Fruit fly (Drosophila melanogaster) whole organism, embryonic: Measurements from ENCODE around the gene CG18081.

ENCODE experiments used
- Ada2b ChIP-seq: fragments of 200-800 bp; sonication (Bioruptor generic); IDR thresholded peaks from 2 replicates; pipeline ENCODE4 v1.3.6; 2022; ENCODE audit warnings: missing biosample characterization, missing genetic modification characterization
- Atf-2 ChIP-seq: fragments of 200-800 bp; sonication (Bioruptor generic); optimal IDR thresholded peaks from 2 replicates; lab custom pipeline; 2016; ENCODE audit warnings: missing biosample characterization, missing genetic modification characterization
- Atf6 ChIP-seq: fragments of 200-800 bp; sonication (Bioruptor generic); IDR thresholded peaks from 2 replicates; pipeline ENCODE4 v1.3.6; 2022; ENCODE audit warnings: missing biosample characterization, missing genetic modification characterization
- CG11247 ChIP-seq: fragments of 200-800 bp; sonication (Bioruptor generic); IDR thresholded peaks from 2 replicates; pipeline ENCODE4 v1.3.6; 2022; ENCODE audit warnings: missing biosample characterization, missing genetic modification characterization
- CG12219 ChIP-seq: fragments of 200-800 bp; sonication (Bioruptor generic); optimal IDR thresholded peaks from 3 replicates; lab custom pipeline; 2018; ENCODE audit warnings: missing biosample characterization, mild to moderate bottlenecking, missing genetic modification characterization
- CG12299 ChIP-seq: fragments of 200-800 bp; sonication (Bioruptor generic); optimal IDR thresholded peaks from 2 replicates; lab custom pipeline; 2018; ENCODE audit warnings: missing biosample characterization, mild to moderate bottlenecking, missing genetic modification characterization
- CG12769 ChIP-seq: fragments of 200-800 bp; sonication (Bioruptor generic); optimal IDR thresholded peaks from 2 replicates; lab custom pipeline; 2019; ENCODE audit warnings: missing biosample characterization, mild to moderate bottlenecking, missing genetic modification characterization, moderate library complexity
- CG12942 ChIP-seq: fragments of 200-800 bp; sonication (Bioruptor generic); optimal IDR thresholded peaks from 3 replicates; lab custom pipeline; 2016; ENCODE audit warnings: missing biosample characterization, missing genetic modification characterization
- CG15073 ChIP-seq: fragments of 200-800 bp; sonication (Bioruptor generic); optimal IDR thresholded peaks from 2 replicates; lab custom pipeline; 2016; ENCODE audit warnings: missing biosample characterization, missing genetic modification characterization
- CG1529 ChIP-seq: fragments of 200-800 bp; sonication (Bioruptor generic); optimal IDR thresholded peaks from 3 replicates; lab custom pipeline; 2018; ENCODE audit warnings: missing biosample characterization, missing genetic modification characterization
- CG17186 ChIP-seq: fragments of 200-800 bp; sonication (Bioruptor generic); optimal IDR thresholded peaks from 3 replicates; lab custom pipeline; 2017; ENCODE audit warnings: missing biosample characterization, missing genetic modification reagents, missing genetic modification characterization
- CG18764 ChIP-seq: fragments of 200-800 bp; sonication (Bioruptor generic); optimal IDR thresholded peaks from 3 replicates; lab custom pipeline; 2016; ENCODE audit warnings: missing biosample characterization, missing genetic modification characterization
- CG2889 ChIP-seq: fragments of 200-800 bp; sonication (Bioruptor generic); IDR thresholded peaks from 3 replicates; pipeline ENCODE4 v1.3.6; 2022; ENCODE audit warnings: missing biosample characterization, missing genetic modification characterization
- CG3065 ChIP-seq: fragments of 200-800 bp; sonication (Bioruptor generic); optimal IDR thresholded peaks from 2 replicates; lab custom pipeline; 2016; ENCODE audit warnings: missing biosample characterization, missing genetic modification characterization
- CG4282 ChIP-seq: fragments of 200-800 bp; sonication (Bioruptor generic); optimal IDR thresholded peaks from 2 replicates; lab custom pipeline; 2016; ENCODE audit warnings: missing biosample characterization, missing genetic modification characterization
- CG7987 ChIP-seq: fragments of 200-800 bp; sonication (Bioruptor generic); optimal IDR thresholded peaks from 2 replicates; lab custom pipeline; 2018; ENCODE audit warnings: missing biosample characterization, mild to moderate bottlenecking, missing genetic modification characterization, moderate library complexity
- CG8089 ChIP-seq: fragments of 200-800 bp; sonication (Bioruptor generic); optimal IDR thresholded peaks from 3 replicates; lab custom pipeline; 2016; ENCODE audit warnings: missing biosample characterization, missing genetic modification characterization
- CG8944 ChIP-seq: fragments of 200-800 bp; sonication (Bioruptor generic); optimal IDR thresholded peaks from 3 replicates; lab custom pipeline; 2016; ENCODE audit warnings: missing biosample characterization, missing genetic modification characterization
- CG9727 ChIP-seq: fragments of 200-800 bp; sonication (Bioruptor generic); optimal IDR thresholded peaks from 3 replicates; lab custom pipeline; 2017; ENCODE audit warnings: missing biosample characterization, mild to moderate bottlenecking, missing genetic modification characterization
- CTCF ChIP-seq: fragments of 200-800 bp; sonication (Bioruptor generic); optimal IDR thresholded peaks from 2 replicates; lab custom pipeline; 2017; ENCODE audit warnings: missing biosample characterization, mild to moderate bottlenecking, missing genetic modification characterization, moderate library complexity
- Chrac-16 ChIP-seq: fragments of 200-800 bp; sonication (Bioruptor generic); optimal IDR thresholded peaks from 3 replicates; lab custom pipeline; 2016; ENCODE audit warnings: missing biosample characterization, missing genetic modification characterization
- Dbx ChIP-seq: fragments of 200-800 bp; sonication (Bioruptor generic); IDR thresholded peaks from 3 replicates; pipeline ENCODE4 v1.3.6; 2022; ENCODE audit warnings: missing biosample characterization, missing genetic modification characterization
- Deaf1 ChIP-seq: fragments of 200-800 bp; optimal IDR thresholded peaks from 3 replicates; lab custom pipeline; 2019; ENCODE audit warnings: missing biosample characterization, mild to moderate bottlenecking, missing genetic modification characterization, moderate library complexity
- Doc2 ChIP-seq: fragments of 200-800 bp; sonication (Bioruptor generic); IDR thresholded peaks from 2 replicates; pipeline ENCODE4 v1.3.6; 2022; ENCODE audit warnings: missing biosample characterization, missing genetic modification characterization
- HLH4C ChIP-seq: fragments of 200-800 bp; sonication (Bioruptor generic); IDR thresholded peaks from 3 replicates; pipeline ENCODE4 v1.3.6; 2022; ENCODE audit warnings: missing biosample characterization, missing genetic modification characterization; ENCODE audit not compliant: partially characterized antibody
- Hmr ChIP-seq: fragments of 200-800 bp; sonication (Bioruptor generic); optimal IDR thresholded peaks from 3 replicates; lab custom pipeline; 2017; ENCODE audit warnings: mild to moderate bottlenecking, missing biosample characterization, missing genetic modification reagents, missing genetic modification characterization
- Hsf ChIP-seq: fragments of 200-800 bp; sonication (Bioruptor generic); optimal IDR thresholded peaks from 3 replicates; lab custom pipeline; 2016; ENCODE audit warnings: missing biosample characterization, missing genetic modification characterization
- Mes4 ChIP-seq: fragments of 200-800 bp; sonication (Bioruptor generic); optimal IDR thresholded peaks from 2 replicates; lab custom pipeline; 2016; ENCODE audit warnings: missing biosample characterization, missing genetic modification characterization
- Myb ChIP-seq: fragments of 200-800 bp; sonication (Bioruptor generic); optimal IDR thresholded peaks from 2 replicates; lab custom pipeline; 2016; ENCODE audit warnings: missing biosample characterization, missing genetic modification characterization
- NfI ChIP-seq: fragments of 200-800 bp; sonication (Bioruptor generic); optimal IDR thresholded peaks from 3 replicates; lab custom pipeline; 2018; ENCODE audit warnings: missing biosample characterization, mild to moderate bottlenecking, missing genetic modification characterization, moderate library complexity
- Oli ChIP-seq: fragments of 200-800 bp; sonication (Bioruptor generic); optimal IDR thresholded peaks from 2 replicates; lab custom pipeline; 2018; ENCODE audit warnings: missing biosample characterization, mild to moderate bottlenecking, missing genetic modification characterization, moderate library complexity
- ash1 ChIP-seq: fragments of 200-800 bp; sonication (Bioruptor generic); optimal IDR thresholded peaks from 2 replicates; lab custom pipeline; 2018; ENCODE audit warnings: missing biosample characterization, mild to moderate bottlenecking, missing genetic modification characterization
- bowl ChIP-seq: fragments of 200-800 bp; sonication (Bioruptor generic); IDR thresholded peaks from 2 replicates; pipeline ENCODE4 v1.3.6; 2022; ENCODE audit warnings: missing biosample characterization, missing genetic modification characterization
- cato ChIP-seq: fragments of 200-800 bp; sonication (Bioruptor generic); optimal IDR thresholded peaks from 2 replicates; lab custom pipeline; 2016; ENCODE audit warnings: missing biosample characterization, missing genetic modification characterization, borderline replicate concordance
- cg ChIP-seq: fragments of 200-800 bp; sonication (Bioruptor generic); optimal IDR thresholded peaks from 3 replicates; lab custom pipeline; 2019; ENCODE audit warnings: missing biosample characterization, mild to moderate bottlenecking, missing genetic modification characterization, moderate library complexity
- chn ChIP-seq: fragments of 200-800 bp; sonication (Bioruptor generic); optimal IDR thresholded peaks from 2 replicates; lab custom pipeline; 2016; ENCODE audit warnings: missing biosample characterization, missing genetic modification characterization
- crp ChIP-seq, 2 experiments: fragments of 200-800 bp; sonication (Bioruptor generic); optimal IDR thresholded peaks; 2 replicates in 1 of 2; 3 replicates in 1 of 2; lab custom pipeline; 2017; ENCODE audit warnings: missing biosample characterization in 2 of 2, missing genetic modification characterization in 2 of 2, mild to moderate bottlenecking in 1 of 2, moderate library complexity in 1 of 2
- da ChIP-seq: fragments of 200-800 bp; sonication (Bioruptor generic); optimal IDR thresholded peaks from 2 replicates; lab custom pipeline; 2016; ENCODE audit warnings: missing biosample characterization, missing genetic modification characterization
- dpn ChIP-seq, 2 experiments: fragments of 200-800 bp; sonication (Bioruptor generic); optimal IDR thresholded peaks; 3 replicates each; lab custom pipeline; 2016; ENCODE audit warnings: missing biosample characterization in 2 of 2, missing genetic modification characterization in 2 of 2
- hb ChIP-seq: fragments of 200-800 bp; sonication (Bioruptor generic); IDR thresholded peaks from 3 replicates; pipeline ENCODE4 v1.3.6; 2022; ENCODE audit warnings: missing biosample characterization, missing genetic modification characterization; ENCODE audit not compliant: partially characterized antibody
- nom ChIP-seq: fragments of 200-800 bp; sonication (Bioruptor generic); optimal IDR thresholded peaks from 2 replicates; lab custom pipeline; 2017; ENCODE audit warnings: missing biosample characterization, missing genetic modification characterization, mild to moderate bottlenecking, moderate library complexity, missing genetic modification reagents
- otp ChIP-seq: fragments of 200-800 bp; sonication (Bioruptor generic); IDR thresholded peaks from 3 replicates; pipeline ENCODE4, ENCODE4 v1.3.6; 2022; ENCODE audit warnings: missing biosample characterization, missing genetic modification characterization
- peb ChIP-seq: fragments of 200-800 bp; sonication (Bioruptor generic); IDR thresholded peaks from 2 replicates; pipeline ENCODE4 v1.3.6; 2022; ENCODE audit warnings: missing biosample characterization, missing genetic modification characterization
- scrt ChIP-seq: fragments of 200-800 bp; sonication (Bioruptor generic); optimal IDR thresholded peaks from 2 replicates; lab custom pipeline; 2018; ENCODE audit warnings: missing biosample characterization, mild to moderate bottlenecking, missing genetic modification characterization, moderate library complexity
- so ChIP-seq: fragments of 200-800 bp; sonication (Bioruptor generic); IDR thresholded peaks from 3 replicates; pipeline ENCODE4 v1.3.6; 2022; ENCODE audit warnings: missing biosample characterization, missing genetic modification characterization
- ssp ChIP-seq: fragments of 200-800 bp; sonication (Bioruptor generic); IDR thresholded peaks from 2 replicates; pipeline ENCODE4 v1.3.6; 2022; ENCODE audit warnings: missing biosample characterization, missing genetic modification characterization
- toy ChIP-seq: fragments of 200-800 bp; sonication (Bioruptor generic); IDR thresholded peaks from 2 replicates; pipeline ENCODE4 v1.3.6; 2022; ENCODE audit warnings: missing biosample characterization, missing genetic modification characterization
- unc-4 ChIP-seq: fragments of 200-800 bp; sonication (Bioruptor generic); IDR thresholded peaks from 2 replicates; pipeline ENCODE4 v1.3.6; 2022; ENCODE audit warnings: missing biosample characterization, missing genetic modification characterization; ENCODE audit not compliant: partially characterized antibody
- usp ChIP-seq: fragments of >200 bp; optimal IDR thresholded peaks from 2 replicates; lab custom pipeline; 2017; ENCODE audit warnings: missing biosample characterization, missing genetic modification characterization
- zen ChIP-seq: fragments of 200-800 bp; sonication (Bioruptor generic); optimal IDR thresholded peaks from 3 replicates; lab custom pipeline; 2018; ENCODE audit warnings: missing biosample characterization, mild to moderate bottlenecking, missing genetic modification characterization, moderate library complexity

Gene CG18081

DNA sequence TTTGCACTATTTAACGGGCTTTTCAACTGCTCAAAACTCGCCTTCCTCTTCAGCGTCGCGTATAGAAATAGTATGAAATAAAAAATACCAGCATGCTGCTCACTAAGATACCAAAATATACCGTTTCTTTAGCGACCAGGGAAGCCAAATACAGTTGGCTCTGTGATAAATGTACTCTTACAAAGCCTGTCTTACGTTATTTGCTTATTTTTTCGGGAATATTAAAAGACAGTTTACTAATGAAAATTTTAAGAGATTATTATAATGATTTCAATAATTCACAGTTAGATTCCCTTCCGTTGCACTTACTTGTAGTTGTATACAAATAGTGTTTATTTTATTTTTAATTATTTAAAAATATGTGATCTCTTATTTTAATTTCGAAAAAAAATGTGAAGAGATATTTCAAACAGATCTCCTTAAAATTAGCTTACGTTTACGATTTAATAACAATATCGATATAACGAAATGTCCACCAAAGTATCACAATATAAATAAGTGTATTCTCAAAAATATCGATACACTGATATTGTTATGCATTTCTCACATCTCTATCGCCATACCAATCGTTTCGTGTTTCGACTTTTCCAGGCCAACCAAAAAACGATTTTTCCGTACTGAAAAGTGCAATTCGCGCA lies 8.7 kb downstream of the CG18081 start, which contains the start of the genes DCP2 and dbo (continued):
- peak; percentile 77 for TF ChIP-seq NfI
- TF ChIP-seq da (GFP tag; lab: Kevin White, UChicago): no peak
- 0 out of 3 replicates have a peak, but pooled peaks have one; percentile 27 for TF ChIP-seq so (GFP tag; lab: Robert Waterston, UW)
- peak; percentile 41 for TF ChIP-seq CG9727 (GFP tag; lab: Kevin White, UChicago)
- TF ChIP-seq Hmr: peak; percentile 54
- 0 out of 3 replicates have a peak, but pooled peaks have one; percentile 28 for TF ChIP-seq otp (GFP tag; lab: Robert Waterston, UW)
- TF ChIP-seq Deaf1 (tag; lab: Kevin White, UChicago): no peak
- TF ChIP-seq CG12299 (tag; lab: Kevin White, UChicago): no peak
- TF ChIP-seq scrt (GFP tag; lab: Kevin White, UChicago): no peak
- TF ChIP-seq usp (GFP tag; lab: Kevin White, UChicago): no peak
- no peak for TF ChIP-seq bowl (GFP tag; lab: Robert Waterston, UW)
- TF ChIP-seq Dbx (GFP tag; lab: Robert Waterston, UW): peak; percentile 47; the same call in 1 of the 3 replicates
- TF ChIP-seq CG12219 (GFP tag; lab: Kevin White, UChicago): no peak
- no peak for TF ChIP-seq cg
- no peak for TF ChIP-seq Doc2 (GFP tag; lab: Robert Waterston, UW)
- peak; percentile 56 for TF ChIP-seq toy (GFP tag; lab: Robert Waterston, UW)
- TF ChIP-seq dpn (GFP tag; optimal IDR thresholded peaks at IDR 0.05; lab: Kevin White, UChicago): peak; percentile 47 to 54
- TF ChIP-seq CG11247 (GFP tag; lab: Robert Waterston, UW): peak; percentile 80
- peak; percentile 58; the same call in 1 of the 2 replicates for TF ChIP-seq Ada2b
- no peak for TF ChIP-seq CG4282
- peak; percentile 3 for TF ChIP-seq CG8089 (GFP tag; lab: Kevin White, UChicago)
- peak; percentile 21 for TF ChIP-seq chn (GFP tag; lab: Kevin White, UChicago)
- TF ChIP-seq CG2889 (GFP tag; lab: Robert Waterston, UW): no peak
- TF ChIP-seq HLH4C (GFP tag; lab: Robert Waterston, UW): peak; percentile 75; the same call in 2 of the 3 replicates
- TF ChIP-seq CG1529 (GFP tag; lab: Kevin White, UChicago): peak; percentile 9
- peak; percentile 81 for TF ChIP-seq unc-4 (GFP tag; lab: Robert Waterston, UW)
- TF ChIP-seq CG8944 (GFP tag; lab: Kevin White, UChicago): peak; percentile 27
- TF ChIP-seq Myb (GFP tag; lab: Kevin White, UChicago): peak; percentile 13
- TF ChIP-seq CG15073 (GFP tag; lab: Kevin White, UChicago): peak; percentile 0
- peak; percentile 1 for TF ChIP-seq Atf-2
- TF ChIP-seq CG12769 (tag; lab: Kevin White, UChicago): peak; percentile 42
- no peak for TF ChIP-seq CG7987 (GFP tag; lab: Kevin White, UChicago)
- TF ChIP-seq Oli (tag; lab: Kevin White, UChicago): peak; percentile 62
- TF ChIP-seq CTCF (GFP tag; lab: Kevin White, UChicago): peak; percentile 32
- TF ChIP-seq Mes4 (GFP tag; lab: Kevin White, UChicago): no peak
- no peak for TF ChIP-seq ash1 (GFP tag; lab: Kevin White, UChicago)
- TF ChIP-seq zen (tag; lab: Kevin White, UChicago): peak; percentile 47
- peak; percentile 64 for TF ChIP-seq Chrac-16 (GFP tag; lab: Kevin White, UChicago)
- peak; percentile 51; the same call in 1 of the 2 replicates for TF ChIP-seq Atf6 (GFP tag; lab: Robert Waterston, UW)
- peak; percentile 75 for TF ChIP-seq hb (GFP tag; lab: Robert Waterston, UW)
- TF ChIP-seq CG12942 (GFP tag; lab: Kevin White, UChicago): peak; percentile 5
- TF ChIP-seq crp (GFP tag; optimal IDR thresholded peaks at IDR 0.05; lab: Kevin White, UChicago): no peak
- TF ChIP-seq CG3065: no peak
- no peak for TF ChIP-seq CG17186 (GFP tag; lab: Kevin White, UChicago)
- TF ChIP-seq cato (GFP tag; lab: Kevin White, UChicago): peak; percentile 19
- no peak for TF ChIP-seq peb (GFP tag; lab: Robert Waterston, UW)
- TF ChIP-seq ssp (GFP tag; lab: Robert Waterston, UW): peak; percentile 42
- peak; percentile 43 for TF ChIP-seq CG18764
- TF ChIP-seq nom (GFP tag; lab: Kevin White, UChicago): no peak
- peak; percentile 43 for TF ChIP-seq Hsf (GFP tag; lab: Kevin White, UChicago)
